Worm (Caenorhabditis elegans): ENCODE data around the gene K08D8.9.

- no peak for TF ChIP-seq skn-1 (tag; optimal IDR thresholded peaks at IDR 0.05)
- TF ChIP-seq lin-39 (tag; optimal IDR thresholded peaks at IDR 0.05), result no peak
- no peak for TF ChIP-seq fos-1 (tag; optimal IDR thresholded peaks at IDR 0.05)
- no peak for TF ChIP-seq nhr-12 (tag; optimal IDR thresholded peaks at IDR 0.05)
- no peak for TF ChIP-seq nhr-11 (tag; optimal IDR thresholded peaks at IDR 0.05)
- no peak for TF ChIP-seq pqm-1 (tag; optimal IDR thresholded peaks at IDR 0.05)
- TF ChIP-seq eor-1 (tag; optimal IDR thresholded peaks at IDR 0.05), result no peak
- no peak for TF ChIP-seq elt-3 (tag; optimal IDR thresholded peaks at IDR 0.05)
- TF ChIP-seq fkh-10 (GFP tag; optimal IDR thresholded peaks at IDR 0.05), result no peak
Measured at ce11 chrIV:12948470-12948869, 49.0 kb downstream of the K08D8.9 start, which contains the start of gene F55G11.10.
